Fruit fly (Drosophila melanogaster): Measurements from ENCODE around the gene mRpL9.

dm6 chr3R:15369742-15370141 lies 39.2 kb downstream of the mRpL9 start, which contains the start of gene CG14868:
- TF ChIP-seq h (optimal IDR thresholded peaks at IDR 0.05) (no peak), Sin3A (optimal IDR thresholded peaks at IDR 0.05) (no peak), psq (optimal IDR thresholded peaks at IDR 0.05) (no peak), ttk (optimal IDR thresholded peaks at IDR 0.05) (no peak), insv (optimal IDR thresholded peaks at IDR 0.05) (no peak)
